Fruit fly (Drosophila melanogaster) whole organism, embryonic: ENCODE measurements around the gene Sec5.
A peak's percentile ranks its signal among the peaks of the same experiment; 100 is the strongest.

Experiments used
- B-H1 ChIP-seq: fragments of 200-800 bp; sonication (Bioruptor generic); IDR thresholded peaks from 3 replicates; pipeline ENCODE4 v1.3.6; 2022; ENCODE audit warnings: missing biosample characterization, missing genetic modification characterization
- Blimp-1 ChIP-seq: fragments of 200-800 bp; sonication (Bioruptor generic); optimal IDR thresholded peaks from 3 replicates; lab custom pipeline; 2018; ENCODE audit warnings: missing biosample characterization, missing genetic modification characterization, mild to moderate bottlenecking, moderate library complexity, missing genetic modification reagents
- CG10147 ChIP-seq: fragments of 200-800 bp; sonication (Bioruptor generic); optimal IDR thresholded peaks from 2 replicates; lab custom pipeline; 2019; ENCODE audit warnings: missing biosample characterization, mild to moderate bottlenecking, missing genetic modification characterization, moderate library complexity
- CG11247 ChIP-seq: fragments of 200-800 bp; sonication (Bioruptor generic); IDR thresholded peaks from 2 replicates; pipeline ENCODE4 v1.3.6; 2022; ENCODE audit warnings: missing biosample characterization, missing genetic modification characterization
- CG11456 ChIP-seq: fragments of 200-800 bp; sonication (Bioruptor generic); IDR thresholded peaks from 3 replicates; pipeline ENCODE4 v1.3.6; 2022; ENCODE audit warnings: missing biosample characterization, missing genetic modification characterization
- CG11504 ChIP-seq: fragments of 200-800 bp; sonication (Bioruptor generic); optimal IDR thresholded peaks from 3 replicates; lab custom pipeline; 2019; ENCODE audit warnings: missing biosample characterization, mild to moderate bottlenecking, missing genetic modification characterization, moderate library complexity
- CG12744 ChIP-seq: fragments of 200-800 bp; sonication (Bioruptor generic); optimal IDR thresholded peaks from 2 replicates; lab custom pipeline; 2016; ENCODE audit warnings: missing biosample characterization, missing genetic modification characterization
- CG13123 ChIP-seq: fragments of 200-800 bp; sonication (Bioruptor generic); optimal IDR thresholded peaks from 2 replicates; lab custom pipeline; 2016; ENCODE audit warnings: missing biosample characterization, missing genetic modification characterization
- CG13424 ChIP-seq: fragments of 200-800 bp; sonication (Bioruptor generic); optimal IDR thresholded peaks from 2 replicates; lab custom pipeline; 2019; ENCODE audit warnings: missing biosample characterization, mild to moderate bottlenecking, missing genetic modification characterization, moderate library complexity
- CG14667 ChIP-seq: fragments of 200-800 bp; sonication (Bioruptor generic); IDR thresholded peaks from 2 replicates; pipeline ENCODE4 v1.3.6; 2022; ENCODE audit warnings: missing biosample characterization, missing genetic modification characterization
- CG15011 ChIP-seq: fragments of 200-800 bp; sonication (Bioruptor generic); optimal IDR thresholded peaks from 3 replicates; lab custom pipeline; 2018; ENCODE audit warnings: missing biosample characterization, mild to moderate bottlenecking, missing genetic modification characterization
- CG17328 ChIP-seq: fragments of 200-800 bp; sonication (Bioruptor generic); IDR thresholded peaks from 2 replicates; pipeline ENCODE4 v1.3.6; 2022; ENCODE audit warnings: missing biosample characterization, missing genetic modification characterization
- CG17802 ChIP-seq: fragments of 200-800 bp; sonication (Bioruptor generic); optimal IDR thresholded peaks from 2 replicates; lab custom pipeline; 2018; ENCODE audit warnings: missing biosample characterization, mild to moderate bottlenecking, missing genetic modification characterization, moderate library complexity
- CG17912 ChIP-seq: fragments of 200-800 bp; sonication (Bioruptor generic); optimal IDR thresholded peaks from 2 replicates; lab custom pipeline; 2018; ENCODE audit warnings: missing biosample characterization, mild to moderate bottlenecking, missing genetic modification characterization
- CG1792 ChIP-seq: fragments of 200-800 bp; sonication (Bioruptor generic); optimal IDR thresholded peaks from 2 replicates; lab custom pipeline; 2016; ENCODE audit warnings: missing biosample characterization, missing genetic modification characterization
- CG18011 ChIP-seq: fragments of 200-800 bp; sonication (Bioruptor generic); optimal IDR thresholded peaks from 2 replicates; lab custom pipeline; 2017; ENCODE audit warnings: missing biosample characterization, missing genetic modification characterization, mild to moderate bottlenecking, moderate library complexity, missing genotype
- CG2889 ChIP-seq: fragments of 200-800 bp; sonication (Bioruptor generic); IDR thresholded peaks from 3 replicates; pipeline ENCODE4 v1.3.6; 2022; ENCODE audit warnings: missing biosample characterization, missing genetic modification characterization
- CG3163 ChIP-seq: fragments of 200-800 bp; sonication (Bioruptor generic); optimal IDR thresholded peaks from 3 replicates; lab custom pipeline; 2016; ENCODE audit warnings: missing biosample characterization, missing genetic modification characterization
- CG32772 ChIP-seq: fragments of 200-800 bp; sonication (Bioruptor generic); IDR thresholded peaks from 2 replicates; pipeline ENCODE4 v1.3.6; 2022; ENCODE audit warnings: missing biosample characterization, missing genetic modification characterization
- CG33213 ChIP-seq: fragments of 200-800 bp; sonication (Bioruptor generic); optimal IDR thresholded peaks from 3 replicates; lab custom pipeline; 2016; ENCODE audit warnings: missing biosample characterization, missing genetic modification characterization
- CkIIα-i1 ChIP-seq: fragments of 200-800 bp; sonication (Bioruptor generic); IDR thresholded peaks from 2 replicates; pipeline ENCODE4 v1.3.6; 2022; ENCODE audit warnings: missing biosample characterization, missing genetic modification characterization
- CrebB ChIP-seq: fragments of 200-800 bp; sonication (Bioruptor generic); optimal IDR thresholded peaks from 3 replicates; lab custom pipeline; 2018; ENCODE audit warnings: missing biosample characterization, mild to moderate bottlenecking, missing genetic modification characterization
- Fer1 ChIP-seq: fragments of 200-800 bp; sonication (Bioruptor generic); optimal IDR thresholded peaks from 2 replicates; lab custom pipeline; 2017; ENCODE audit warnings: missing biosample characterization, mild to moderate bottlenecking, missing genetic modification characterization
- Gug ChIP-seq: fragments of 200-800 bp; sonication (Bioruptor generic); IDR thresholded peaks from 4 replicates; pipeline ENCODE4 v1.3.6; 2022; ENCODE audit warnings: missing biosample characterization, missing genetic modification characterization
- HLH54F ChIP-seq: fragments of 200-800 bp; sonication (Bioruptor generic); optimal IDR thresholded peaks from 3 replicates; lab custom pipeline; 2016; ENCODE audit warnings: missing biosample characterization, missing genetic modification characterization
- Hmx ChIP-seq: fragments of 200-800 bp; sonication (Bioruptor generic); optimal IDR thresholded peaks from 2 replicates; lab custom pipeline; 2016; ENCODE audit warnings: missing biosample characterization, missing genetic modification characterization
- Hr78 ChIP-seq, 2 experiments: fragments of 200-800 bp in 1 of 2; fragments of >200 bp in 1 of 2; sonication (Bioruptor generic) in 1 of 2; optimal IDR thresholded peaks; 2 replicates each; lab custom pipeline; 2017 to 2019; ENCODE audit warnings: missing biosample characterization in 2 of 2, missing genetic modification characterization in 2 of 2, mild to moderate bottlenecking in 1 of 2, moderate library complexity in 1 of 2
- NC2β ChIP-seq: fragments of 200-800 bp; sonication (Bioruptor generic); optimal IDR thresholded peaks from 2 replicates; lab custom pipeline; 2016; ENCODE audit warnings: missing biosample characterization, missing genetic modification characterization
- NK7.1 ChIP-seq: fragments of 200-800 bp; sonication (Bioruptor generic); optimal IDR thresholded peaks from 3 replicates; lab custom pipeline; 2016; ENCODE audit warnings: missing biosample characterization, missing genetic modification characterization
- NfI ChIP-seq: fragments of 200-800 bp; sonication (Bioruptor generic); optimal IDR thresholded peaks from 3 replicates; lab custom pipeline; 2018; ENCODE audit warnings: missing biosample characterization, mild to moderate bottlenecking, missing genetic modification characterization, moderate library complexity
- Usf ChIP-seq: fragments of 200-800 bp; sonication (Bioruptor generic); optimal IDR thresholded peaks from 2 replicates; lab custom pipeline; 2017; ENCODE audit warnings: missing genotype, missing biosample characterization, missing genetic modification characterization
- bsh ChIP-seq, 2 experiments: fragments of 200-800 bp; sonication (Bioruptor generic); optimal IDR thresholded peaks; 2 replicates each; lab custom pipeline; 2017 to 2018; ENCODE audit warnings: mild to moderate bottlenecking in 2 of 2, missing biosample characterization in 2 of 2, missing genetic modification characterization in 2 of 2, moderate library complexity in 1 of 2
- ci ChIP-seq: fragments of 200-800 bp; sonication (Bioruptor generic); IDR thresholded peaks from 3 replicates; pipeline ENCODE4 v1.3.6; 2022; ENCODE audit warnings: missing biosample characterization, missing genetic modification characterization
- corto ChIP-seq: fragments of 200-800 bp; sonication (Bioruptor generic); optimal IDR thresholded peaks from 2 replicates; lab custom pipeline; 2016; ENCODE audit warnings: missing biosample characterization, mild to moderate bottlenecking, missing genetic modification characterization, moderate library complexity
- danr ChIP-seq: fragments of 200-800 bp; sonication (Bioruptor generic); IDR thresholded peaks from 2 replicates; pipeline ENCODE4 v1.3.6; 2022; ENCODE audit warnings: missing biosample characterization, missing genetic modification characterization
- fu2 ChIP-seq: fragments of 200-800 bp; sonication (Bioruptor generic); optimal IDR thresholded peaks from 2 replicates; lab custom pipeline; 2016; ENCODE audit warnings: missing biosample characterization, missing genetic modification characterization
- her ChIP-seq: fragments of 200-800 bp; sonication (Bioruptor generic); optimal IDR thresholded peaks from 2 replicates; lab custom pipeline; 2016; ENCODE audit warnings: missing biosample characterization, missing genetic modification characterization
- lola ChIP-seq, 3 experiments: fragments of >200 bp in 2 of 3; fragments of 200-800 bp in 1 of 3; sonication (Bioruptor generic) in 1 of 3; optimal IDR thresholded peaks; 2 replicates each; lab custom pipeline; 2017 to 2019; ENCODE audit warnings: missing biosample characterization in 3 of 3, missing genetic modification characterization in 3 of 3, mild to moderate bottlenecking in 1 of 3, moderate library complexity in 1 of 3
- mam ChIP-seq: fragments of 200-800 bp; sonication (Bioruptor generic); optimal IDR thresholded peaks from 3 replicates; lab custom pipeline; 2016; ENCODE audit warnings: missing biosample characterization, missing genetic modification characterization
- nerfin-1 ChIP-seq: fragments of 200-800 bp; sonication (Bioruptor generic); optimal IDR thresholded peaks from 3 replicates; lab custom pipeline; 2019; ENCODE audit warnings: missing biosample characterization, mild to moderate bottlenecking, missing genetic modification characterization, moderate library complexity
- row ChIP-seq: fragments of 200-800 bp; sonication (Bioruptor generic); IDR thresholded peaks from 3 replicates; pipeline ENCODE4 v1.3.6; 2022; ENCODE audit warnings: missing biosample characterization, missing genetic modification characterization
- run ChIP-seq: fragments of 200-800 bp; sonication (Bioruptor generic); optimal IDR thresholded peaks from 3 replicates; lab custom pipeline; 2018; ENCODE audit warnings: missing biosample characterization, mild to moderate bottlenecking, missing genetic modification characterization
- shn ChIP-seq: fragments of 200-800 bp; sonication (Bioruptor generic); optimal IDR thresholded peaks from 3 replicates; lab custom pipeline; 2016; ENCODE audit warnings: missing biosample characterization, missing genetic modification characterization
- sisA ChIP-seq: fragments of 200-800 bp; sonication (Bioruptor generic); IDR thresholded peaks from 2 replicates; pipeline ENCODE4 v1.3.6; 2022; ENCODE audit warnings: missing biosample characterization, missing genetic modification characterization
- ssp ChIP-seq: fragments of 200-800 bp; sonication (Bioruptor generic); IDR thresholded peaks from 2 replicates; pipeline ENCODE4 v1.3.6; 2022; ENCODE audit warnings: missing biosample characterization, missing genetic modification characterization
- tin ChIP-seq: fragments of 200-800 bp; sonication (Bioruptor generic); optimal IDR thresholded peaks from 3 replicates; lab custom pipeline; 2016; ENCODE audit warnings: missing biosample characterization, missing genetic modification characterization
- tna ChIP-seq: fragments of 200-800 bp; sonication (Bioruptor generic); IDR thresholded peaks from 2 replicates; pipeline ENCODE4 v1.3.6; 2022; ENCODE audit warnings: missing biosample characterization, missing genetic modification characterization; ENCODE audit not compliant: partially characterized antibody
- toy ChIP-seq: fragments of 200-800 bp; sonication (Bioruptor generic); IDR thresholded peaks from 2 replicates; pipeline ENCODE4 v1.3.6; 2022; ENCODE audit warnings: missing biosample characterization, missing genetic modification characterization
- vvl ChIP-seq: fragments of 200-800 bp; sonication (Bioruptor generic); IDR thresholded peaks from 2 replicates; pipeline ENCODE4 v1.3.6; 2022; ENCODE audit warnings: missing biosample characterization, missing genetic modification characterization
- zen ChIP-seq: fragments of 200-800 bp; sonication (Bioruptor generic); optimal IDR thresholded peaks from 3 replicates; lab custom pipeline; 2018; ENCODE audit warnings: missing biosample characterization, mild to moderate bottlenecking, missing genetic modification characterization, moderate library complexity

The Sec5 gene

DNA sequence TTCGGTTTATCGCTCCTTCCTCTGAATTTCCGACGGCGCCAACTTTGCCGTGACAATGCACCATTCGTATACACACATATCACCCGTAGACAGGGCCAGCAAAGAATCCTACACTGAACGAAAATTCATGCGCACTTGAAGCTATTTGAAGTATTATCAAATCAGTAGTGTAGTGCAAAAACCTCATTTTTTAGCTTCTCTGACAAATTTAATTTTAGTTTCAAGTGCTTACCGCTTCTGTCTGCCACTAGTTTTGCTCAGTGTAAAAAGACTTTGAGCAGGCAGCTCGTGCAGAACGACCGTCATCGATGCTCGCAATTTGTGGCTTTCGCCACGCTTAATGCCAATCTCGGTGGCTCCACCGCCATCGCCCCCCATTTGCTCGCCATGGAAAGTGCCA, 12.3 kb upstream of the Sec5 start (continued):
- peak in 1 of 3 experiments; percentile 15 for TF ChIP-seq lola (GFP tag; optimal IDR thresholded peaks at IDR 0.05; lab: Kevin White, UChicago)
- TF ChIP-seq NfI (GFP tag; lab: Kevin White, UChicago), result peak; percentile 23
- no peak for TF ChIP-seq run
- TF ChIP-seq shn, result peak; percentile 12
- no peak for TF ChIP-seq CG13123 (GFP tag; lab: Kevin White, UChicago)
- 0 out of 2 replicates have a peak, but pooled peaks have one; percentile 28 for TF ChIP-seq ssp (GFP tag; lab: Robert Waterston, UW)
- no peak for TF ChIP-seq CG18011 (GFP tag; lab: Kevin White, UChicago)
- no peak for TF ChIP-seq CG10147 (GFP tag; lab: Kevin White, UChicago)
- no peak for TF ChIP-seq Gug (GFP tag; lab: Robert Waterston, UW)
- TF ChIP-seq zen (tag; lab: Kevin White, UChicago), result peak; percentile 56
- peak; percentile 17 for TF ChIP-seq fu2 (GFP tag; lab: Kevin White, UChicago)
- TF ChIP-seq CG17912, result no peak
- TF ChIP-seq bsh (GFP tag; optimal IDR thresholded peaks at IDR 0.05; lab: Kevin White, UChicago), result peak; percentile 46 to 55
- peak; percentile 45 for TF ChIP-seq tin (GFP tag; lab: Kevin White, UChicago)
- TF ChIP-seq CG3163 (GFP tag; lab: Kevin White, UChicago), result peak; percentile 2
- peak; percentile 19 for TF ChIP-seq mam (GFP tag; lab: Kevin White, UChicago)
- 0 out of 2 replicates have a peak, but pooled peaks have one; percentile 26 for TF ChIP-seq danr (GFP tag; lab: Robert Waterston, UW)
- TF ChIP-seq CG11456 (GFP tag; lab: Robert Waterston, UW), result peak; percentile 60; the same call in 1 of the 3 replicates
- no peak for TF ChIP-seq corto (GFP tag; lab: Kevin White, UChicago)
- peak; percentile 59; the same call in 1 of the 2 replicates for TF ChIP-seq CG17328 (GFP tag; lab: Robert Waterston, UW)
- peak; percentile 27; the same call in 1 of the 3 replicates for TF ChIP-seq B-H1 (GFP tag; lab: Robert Waterston, UW)
- TF ChIP-seq NC2β (GFP tag; lab: Kevin White, UChicago), result peak; percentile 8
- no peak for TF ChIP-seq Hr78 (GFP tag; optimal IDR thresholded peaks at IDR 0.05; lab: Kevin White, UChicago)
- TF ChIP-seq Fer1 (GFP tag; lab: Kevin White, UChicago), result peak; percentile 34
- peak; percentile 42 for TF ChIP-seq Blimp-1 (GFP tag; lab: Kevin White, UChicago)
- no peak for TF ChIP-seq nerfin-1 (tag; lab: Kevin White, UChicago)
- TF ChIP-seq CG14667 (GFP tag; lab: Robert Waterston, UW), result peak; percentile 44; the same call in 1 of the 2 replicates
- TF ChIP-seq CG11247 (GFP tag; lab: Robert Waterston, UW), result peak; percentile 33; the same call in 1 of the 2 replicates
- TF ChIP-seq CkIIα-i1, result no peak
- 0 out of 3 replicates have a peak, but pooled peaks have one; percentile 47 for TF ChIP-seq CG2889 (GFP tag; lab: Robert Waterston, UW)
- no peak for TF ChIP-seq CG15011
- TF ChIP-seq CrebB (tag; lab: Kevin White, UChicago), result no peak
- no peak for TF ChIP-seq NK7.1
- no peak for TF ChIP-seq Usf (GFP tag; lab: Kevin White, UChicago)
- TF ChIP-seq tna (GFP tag; lab: Robert Waterston, UW), result no peak
- TF ChIP-seq CG32772 (GFP tag; lab: Robert Waterston, UW), result peak; percentile 50
- TF ChIP-seq sisA (GFP tag; lab: Robert Waterston, UW), result peak; percentile 46
- 0 out of 2 replicates have a peak, but pooled peaks have one; percentile 48 for TF ChIP-seq toy (GFP tag; lab: Robert Waterston, UW)
- TF ChIP-seq CG1792, result no peak
- no peak for TF ChIP-seq CG11504 (tag; lab: Kevin White, UChicago)
- TF ChIP-seq CG33213, result peak; percentile 15
- no peak for TF ChIP-seq CG17802 (tag; lab: Kevin White, UChicago)
- peak; percentile 73 for TF ChIP-seq vvl (GFP tag; lab: Robert Waterston, UW)
- peak; percentile 39 for TF ChIP-seq row
- peak; percentile 5 for TF ChIP-seq her (GFP tag; lab: Kevin White, UChicago)
- TF ChIP-seq Hmx (GFP tag; lab: Kevin White, UChicago), result no peak
- TF ChIP-seq HLH54F (GFP tag; lab: Kevin White, UChicago), result peak; percentile 9
- no peak for TF ChIP-seq CG12744 (GFP tag; lab: Kevin White, UChicago)
- TF ChIP-seq CG13424 (tag; lab: Kevin White, UChicago), result peak; percentile 16
- peak; percentile 63 for TF ChIP-seq ci
